Worm (Caenorhabditis elegans) whole organism, dauer: ENCODE measurements around the gene cpg-7.

Experiments used
- unc-62 ChIP-seq: sonication (generic microtip); optimal IDR thresholded peaks from 2 replicates; lab custom pipeline; 2017; ENCODE audit warnings: missing biosample characterization, missing genetic modification reagents, missing genetic modification characterization

Gene cpg-7

DNA sequence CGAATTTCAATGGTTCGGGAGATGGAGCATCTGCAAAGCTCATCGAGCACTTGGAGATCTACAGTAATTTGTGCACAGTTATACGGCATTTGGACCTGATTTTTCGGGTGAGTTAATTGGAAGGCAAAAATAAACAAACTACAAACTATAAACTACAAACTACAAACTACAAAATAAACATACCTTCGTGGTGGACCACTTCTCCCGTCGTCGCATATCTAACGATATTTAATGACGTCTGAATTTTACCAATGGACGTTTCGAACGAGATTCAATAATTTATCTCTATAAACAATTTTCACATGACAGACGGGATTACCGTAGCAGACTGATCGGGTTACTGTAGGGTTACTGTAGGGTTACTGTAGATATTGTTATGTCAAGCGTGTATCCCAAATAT is 2.9 kb downstream of the cpg-7 start:
- no peak for TF ChIP-seq unc-62

DNA sequence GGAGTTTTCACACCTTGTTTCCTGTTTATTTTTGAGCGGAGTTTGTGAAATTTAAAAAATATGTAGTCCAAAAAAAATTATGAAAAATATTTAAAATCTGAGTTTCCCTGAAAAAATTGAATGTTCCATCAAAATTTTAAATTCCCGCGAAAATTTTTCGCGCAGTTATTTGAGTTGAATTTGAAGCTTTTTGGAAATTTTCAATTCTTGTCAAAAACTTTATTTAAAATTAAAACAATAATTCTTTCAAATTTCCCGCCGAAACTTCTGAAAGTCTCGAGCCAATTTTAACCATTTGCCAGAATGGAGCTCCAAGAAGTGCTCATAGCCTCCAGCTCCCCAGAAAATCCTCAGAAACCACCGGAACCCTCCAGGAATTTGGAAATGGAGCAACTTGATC is 4.6 kb downstream of the cpg-7 start, which contains the start of gene gur-4:
Gene gur-4, plus strand, starts transcription at position 301 of the 400 bp plus-strand sequence.
- TF ChIP-seq unc-62: no peak

DNA sequence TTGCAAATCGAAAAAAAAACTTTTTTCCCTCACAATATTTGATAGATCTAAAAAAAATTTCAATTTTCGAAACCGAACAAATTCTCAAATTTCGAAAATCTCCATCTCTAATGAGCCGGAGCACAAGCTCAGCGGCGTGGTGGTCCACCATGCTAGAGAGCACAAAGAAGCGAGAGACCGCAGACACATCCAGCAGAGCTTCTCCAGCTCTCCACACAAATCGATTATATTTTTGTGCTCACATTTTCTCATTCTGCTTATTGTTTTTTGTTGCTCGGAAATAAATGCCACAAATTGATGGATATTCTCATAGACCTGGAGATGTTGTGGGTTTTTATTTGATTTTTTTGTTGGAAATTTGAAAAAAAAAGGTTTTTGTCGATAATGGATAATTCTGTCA is 6.9 kb downstream of the cpg-7 start:
- TF ChIP-seq unc-62: no peak

DNA sequence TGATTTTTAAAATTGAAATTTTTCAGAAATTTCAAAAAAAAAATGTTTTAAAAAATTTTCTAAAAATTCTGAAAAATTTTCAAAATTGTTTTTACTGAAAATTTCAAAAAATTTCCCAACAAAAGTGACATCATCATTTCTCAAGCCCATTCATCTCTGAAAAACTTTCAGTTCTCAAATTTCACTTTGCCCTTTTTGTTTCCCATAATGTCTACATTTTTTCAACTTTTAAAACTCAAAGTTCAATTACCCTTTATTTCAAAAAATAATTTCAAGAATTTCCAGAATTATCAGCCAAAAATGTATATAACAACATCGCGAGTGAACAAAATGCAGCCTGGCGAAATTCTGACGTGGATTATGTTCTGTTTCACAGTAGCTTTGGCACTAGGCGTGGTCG is 8.1 kb downstream of the cpg-7 start, which contains the start of gene bkip-1:
Gene bkip-1, plus strand, starts transcription at position 301 of the 400 bp plus-strand sequence.
- TF ChIP-seq unc-62: no peak

DNA sequence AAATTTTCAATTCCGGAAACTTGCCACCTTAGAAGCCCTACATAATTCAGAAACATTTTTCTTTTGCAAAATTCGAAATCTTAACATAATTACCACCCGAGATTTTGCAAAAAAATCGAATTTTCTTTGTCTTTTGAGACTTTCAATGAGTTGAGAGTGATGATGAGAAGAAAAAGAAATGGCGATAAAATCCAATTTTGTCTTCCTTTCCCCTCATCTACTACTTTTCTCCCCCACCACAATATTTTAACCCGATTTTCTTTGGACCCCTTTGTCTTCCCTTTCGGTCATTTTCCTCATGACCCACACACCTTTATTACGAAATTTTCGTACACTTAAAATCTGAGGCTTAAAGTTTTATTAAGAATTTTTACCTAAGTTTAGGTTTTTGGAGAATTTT is 10.7 kb downstream of the cpg-7 start:
- TF ChIP-seq unc-62: no peak

DNA sequence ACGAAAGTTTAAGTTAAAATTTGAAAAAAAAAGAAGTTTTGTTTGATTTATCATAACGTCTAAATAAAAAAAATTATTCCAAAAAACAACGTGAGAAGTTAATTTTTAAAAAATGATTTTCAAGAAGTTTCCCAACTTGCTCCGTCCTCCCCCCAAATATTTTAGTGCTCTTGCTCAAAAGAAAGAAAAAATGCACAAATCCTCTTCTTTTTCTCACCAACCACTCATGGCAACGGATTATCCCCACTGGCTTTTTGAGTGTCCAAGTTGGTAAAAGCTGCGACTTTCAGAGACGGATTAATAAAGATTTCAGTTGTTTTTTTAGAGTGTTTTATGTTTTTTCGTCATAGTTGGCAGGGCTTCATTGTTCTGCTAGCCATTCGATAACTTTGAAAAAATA is 11.5 kb downstream of the cpg-7 start, which contains the start of gene Y39G8C.2:
Gene Y39G8C.2, minus strand, starts transcription at position 101 of the 400 bp plus-strand sequence.
- no peak for TF ChIP-seq unc-62

DNA sequence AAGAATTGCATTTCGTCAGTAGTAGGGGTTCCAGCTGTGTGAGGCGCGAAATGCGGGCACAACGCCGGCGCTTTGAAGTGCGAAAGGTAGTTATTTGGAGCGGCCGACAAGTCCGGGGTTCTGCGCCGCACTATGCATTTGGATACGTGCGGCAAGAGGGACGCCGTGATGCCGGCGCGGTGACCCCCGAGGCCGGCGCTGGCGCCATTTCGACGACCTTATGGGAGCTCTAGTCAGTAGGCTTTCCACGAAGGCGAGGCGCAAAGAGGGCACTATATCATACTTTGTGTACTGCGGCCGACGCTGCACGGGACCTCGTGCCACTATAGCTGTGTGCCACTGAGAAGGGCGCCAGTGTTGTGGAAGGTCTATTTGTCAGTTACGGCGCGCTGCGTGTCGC is 12.2 kb downstream of the cpg-7 start:
- no peak for TF ChIP-seq unc-62

DNA sequence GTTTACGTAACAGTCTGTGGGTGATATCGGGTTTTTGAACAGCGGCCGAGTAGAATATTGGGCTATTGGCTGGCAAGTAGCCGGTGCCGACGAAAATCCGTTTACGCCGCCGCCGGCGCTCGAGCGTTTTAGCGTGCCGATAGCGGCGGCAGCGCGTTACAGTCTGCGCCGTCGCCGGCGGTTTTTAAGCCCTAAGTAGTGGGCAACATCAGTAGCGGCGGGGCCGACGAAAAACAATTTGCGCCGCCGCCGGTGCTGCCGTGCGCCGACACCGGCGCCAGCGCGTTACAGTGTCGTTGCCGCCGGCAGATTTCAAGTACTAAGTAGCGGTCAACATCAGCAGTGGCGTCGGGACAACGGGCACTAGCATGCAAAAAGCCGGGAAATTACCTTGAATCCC is 13.2 kb downstream of the cpg-7 start:
- TF ChIP-seq unc-62: no peak

DNA sequence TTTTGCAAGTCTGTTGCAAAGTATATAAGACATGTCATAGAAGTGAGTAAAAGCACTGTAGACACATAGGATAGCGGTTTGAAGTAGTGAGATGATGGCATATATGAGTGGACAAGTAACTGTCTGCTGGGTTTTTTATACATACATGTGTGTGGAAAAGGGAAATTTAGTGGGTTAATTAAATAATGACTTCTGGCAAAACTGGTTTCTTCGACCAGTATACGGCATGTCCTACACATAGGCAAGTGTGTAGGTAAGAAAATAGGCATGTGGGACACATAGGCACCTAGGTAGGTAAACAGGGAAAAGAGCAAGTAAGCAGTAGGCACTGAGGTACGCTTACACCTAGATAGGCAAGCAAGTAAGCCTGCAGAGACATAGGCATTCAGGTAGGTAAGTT is 14.4 kb downstream of the cpg-7 start, which contains the start of gene col-87:
Gene col-87, minus strand, starts transcription at position 101 of the 400 bp plus-strand sequence.
- no peak for TF ChIP-seq unc-62

DNA sequence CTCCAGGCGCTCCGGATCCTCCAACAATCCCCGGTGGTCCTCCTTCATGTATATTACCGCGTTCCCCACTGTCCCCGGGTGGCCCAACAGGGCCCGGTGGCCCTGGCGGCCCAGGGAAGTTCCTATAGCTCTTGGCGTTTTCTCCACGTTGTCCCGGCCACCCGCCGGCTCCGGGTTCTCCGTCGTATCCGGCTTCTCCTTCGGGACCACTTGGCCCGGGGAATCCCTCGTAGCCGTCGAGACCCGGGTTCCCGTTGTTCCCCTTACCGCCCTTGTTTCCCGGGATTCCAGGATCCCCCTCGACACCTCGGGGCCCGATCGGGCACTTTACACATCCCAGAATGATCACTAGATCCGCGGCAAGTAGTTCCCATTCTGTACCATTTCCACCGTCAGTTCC is 17.9 kb downstream of the cpg-7 start:
- no peak for TF ChIP-seq unc-62

DNA sequence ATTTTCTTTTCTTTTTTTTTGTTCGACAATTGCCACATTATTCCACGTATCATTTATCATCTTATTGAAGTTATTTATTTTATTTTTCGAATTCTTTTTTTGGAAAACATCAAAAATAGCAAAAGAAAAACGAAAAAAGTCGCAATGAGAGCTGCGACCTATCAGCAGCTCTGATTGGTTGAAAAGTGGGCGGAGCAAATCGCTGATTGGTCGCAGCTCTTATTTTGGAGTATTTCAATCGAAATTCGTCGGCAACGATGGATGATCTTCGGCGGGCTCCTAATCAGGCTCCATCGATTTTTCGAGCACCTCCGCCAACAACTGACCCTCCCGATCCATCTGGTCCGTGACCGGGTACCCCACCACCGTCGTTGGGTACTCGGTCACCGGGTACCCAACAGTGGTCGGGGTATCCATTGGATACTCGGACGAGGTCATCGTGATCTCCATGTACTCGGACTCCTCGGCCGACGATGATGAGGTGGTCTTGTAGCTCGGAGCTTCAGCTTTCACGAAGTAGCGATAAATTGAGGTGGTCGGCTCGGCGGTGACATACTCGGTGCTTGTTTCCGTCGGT is 19.1 kb downstream of the cpg-7 start:
- TF ChIP-seq unc-62: no peak

DNA sequence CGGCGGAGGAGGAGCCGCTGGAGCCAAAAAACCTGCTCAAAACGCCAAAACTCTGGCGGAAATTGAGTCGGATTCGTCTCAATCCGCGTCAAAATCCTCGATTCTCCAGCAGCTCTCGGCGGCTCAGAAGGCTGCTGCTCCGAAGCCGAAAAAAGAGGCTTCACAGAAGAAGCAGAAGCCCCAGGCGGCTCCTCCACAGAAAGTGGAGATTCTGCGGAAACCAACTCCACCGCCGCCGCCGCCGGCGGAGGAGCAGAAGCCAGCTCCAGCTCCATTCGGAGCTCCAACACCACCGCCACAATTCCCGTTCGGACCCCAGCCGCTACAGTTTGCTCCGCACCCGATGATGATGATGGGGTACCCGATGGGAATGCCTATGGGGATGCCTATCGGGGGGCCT is 22.1 kb downstream of the cpg-7 start:
- no peak for TF ChIP-seq unc-62

DNA sequence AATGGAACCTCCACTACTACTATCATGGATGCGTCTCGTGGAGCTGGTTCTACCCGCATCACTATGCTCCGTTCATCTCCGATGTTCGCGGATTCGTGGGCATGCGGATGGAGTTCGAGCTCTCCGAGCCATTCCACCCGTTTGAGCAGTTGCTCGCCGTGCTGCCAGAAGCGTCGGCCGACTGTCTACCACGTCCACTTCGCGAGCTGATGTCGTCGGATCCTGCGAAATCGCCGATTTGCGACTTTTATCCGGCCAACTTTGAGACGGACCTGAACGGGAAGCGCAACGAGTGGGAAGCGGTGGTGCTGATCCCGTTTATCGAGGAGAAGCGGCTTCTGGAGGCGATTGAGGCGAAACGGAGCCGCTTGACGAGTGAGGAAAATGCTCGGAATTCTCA is 31.2 kb downstream of the cpg-7 start:
- TF ChIP-seq unc-62: no peak

DNA sequence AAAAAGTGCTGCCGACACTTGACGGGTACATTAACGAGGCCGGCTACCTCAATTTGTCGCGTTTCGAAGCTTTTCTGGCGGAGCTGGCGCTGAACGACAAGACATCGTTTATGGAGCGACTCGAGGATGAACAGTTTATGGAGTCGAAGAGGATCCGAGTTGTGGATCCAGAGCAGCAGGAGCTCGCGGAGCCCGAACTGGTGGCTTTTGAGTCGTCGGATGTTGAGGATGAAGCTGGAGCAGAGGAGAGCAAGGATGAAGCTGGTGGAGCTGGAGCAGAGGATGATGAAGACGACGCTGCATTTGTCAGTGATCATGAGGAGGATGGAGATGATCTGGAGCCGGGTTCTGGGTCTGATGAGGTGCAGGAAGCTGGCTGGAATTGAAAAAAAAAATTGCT is 34.2 kb downstream of the cpg-7 start:
- no peak for TF ChIP-seq unc-62

DNA sequence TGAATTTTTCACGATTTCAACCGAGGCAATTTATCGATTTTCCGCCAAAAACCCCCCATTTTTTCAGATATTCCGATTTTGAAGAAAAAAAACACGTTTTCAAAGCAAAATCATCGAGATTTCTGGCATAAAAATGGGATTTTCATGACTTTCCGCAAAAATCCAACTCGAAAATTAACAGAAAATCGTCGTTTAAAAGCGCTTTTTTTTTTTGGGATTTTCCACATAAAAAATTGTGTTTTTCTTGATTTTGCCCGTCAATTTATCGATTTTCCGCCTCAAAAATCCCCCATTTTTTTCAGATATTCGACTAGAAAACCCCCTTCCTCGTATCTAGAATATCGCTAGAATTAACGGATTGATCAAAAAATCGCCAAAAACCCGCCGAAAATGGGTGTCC is 40.4 kb downstream of the cpg-7 start, which contains the start of gene xrn-1:
Gene xrn-1, plus strand, starts transcription at position 301 of the 400 bp plus-strand sequence.
- TF ChIP-seq unc-62: no peak

DNA sequence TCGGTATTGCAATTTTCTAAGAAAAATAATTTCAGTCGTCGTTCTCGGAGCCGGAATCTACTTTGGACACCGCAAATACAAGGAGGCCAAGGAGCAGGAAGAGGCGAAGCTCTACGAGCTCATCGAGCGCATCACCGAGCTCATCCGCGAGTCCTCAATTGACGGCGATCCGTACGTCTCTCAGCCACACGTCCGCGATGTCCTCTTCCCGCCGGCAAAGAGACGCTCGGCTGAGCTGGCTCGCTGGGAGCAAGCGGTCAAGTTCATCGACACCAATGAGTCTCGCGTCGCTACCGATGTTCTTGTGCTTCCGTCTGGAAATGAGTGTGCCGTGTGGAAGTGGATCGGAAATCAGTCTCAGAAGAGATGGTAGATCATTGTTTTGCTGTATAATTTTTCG is 43.5 kb downstream of the cpg-7 start:
- TF ChIP-seq unc-62: no peak

DNA sequence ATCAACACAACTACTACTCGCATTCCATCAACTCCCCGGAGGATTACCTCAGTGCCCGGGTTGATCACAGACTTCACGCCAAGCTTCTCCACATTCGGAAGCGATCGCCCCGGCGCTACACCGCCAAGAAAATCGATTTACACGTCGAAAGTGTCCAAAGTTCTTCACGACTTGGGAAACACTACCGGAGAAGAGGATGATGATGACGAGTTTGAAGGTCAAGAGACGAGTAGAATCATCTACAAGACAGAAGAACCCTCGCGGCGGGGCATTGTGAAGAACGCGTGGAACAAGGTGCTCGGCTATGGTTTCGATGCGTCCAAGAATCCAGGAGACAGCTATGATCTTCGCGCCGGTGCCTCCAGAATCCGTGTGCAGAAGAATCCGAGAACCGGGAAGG is 45.0 kb downstream of the cpg-7 start:
- no peak for TF ChIP-seq unc-62

DNA sequence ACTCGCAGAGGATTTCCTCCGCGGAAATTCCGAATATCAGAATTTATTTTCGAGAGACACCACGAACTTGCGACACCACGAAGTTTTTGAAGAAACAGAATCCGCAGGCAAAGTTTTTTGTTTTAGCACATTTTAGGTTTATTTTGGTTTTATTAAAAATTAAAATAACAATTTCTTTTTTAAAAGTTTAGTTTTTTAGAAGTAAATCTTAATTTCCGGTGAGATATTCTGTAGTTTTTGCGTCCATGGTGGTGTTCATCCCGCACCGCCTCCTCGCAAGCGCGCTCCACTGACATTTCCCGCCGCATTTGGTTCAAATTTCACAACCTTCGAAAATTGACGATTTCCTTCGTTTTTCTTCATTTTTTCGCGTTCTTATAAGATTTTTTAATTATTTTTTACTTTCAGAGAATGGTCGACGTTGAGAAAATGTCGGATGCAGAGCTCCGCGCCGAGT is 46.0 kb downstream of the cpg-7 start, which contains the start of gene lem-2:
Gene lem-2, plus strand, starts transcription at position 407 of the 457 bp plus-strand sequence.
- no peak for TF ChIP-seq unc-62

DNA sequence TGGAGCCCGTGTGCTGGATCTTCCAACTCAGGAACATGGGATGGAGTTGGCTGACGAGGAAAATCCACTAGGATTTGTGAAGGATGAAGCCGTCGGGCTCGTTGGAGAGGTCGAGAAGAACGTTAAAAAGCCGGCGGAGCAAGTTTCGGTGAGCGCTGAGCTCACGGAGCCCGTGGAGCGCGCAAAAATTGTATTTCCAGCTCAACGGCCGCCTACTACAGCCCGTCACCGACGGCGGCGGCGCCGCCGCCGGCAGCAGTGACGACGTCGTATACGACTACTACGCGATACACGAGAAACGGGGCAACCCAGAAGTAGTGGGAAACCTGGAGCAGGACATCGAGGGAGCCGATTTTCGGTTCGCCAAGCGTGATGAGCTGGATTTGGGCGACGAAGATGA is 48.1 kb downstream of the cpg-7 start:
- TF ChIP-seq unc-62: no peak
